Fruit fly (Drosophila melanogaster): Measurements from ENCODE around the gene CG42724.

The CG42724 gene

dm6 chr3R:6414439-6415344 lies 46.6 kb upstream of the CG42724 start (continued):
- no peak for TF ChIP-seq Nf-YC (tag; optimal IDR thresholded peaks at IDR 0.05)
- peak; percentile 22 for TF ChIP-seq BtbVII (GFP tag; optimal IDR thresholded peaks at IDR 0.05)
- TF ChIP-seq E2f2 (GFP tag; IDR thresholded peaks at IDR 0.05), result no peak
- TF ChIP-seq CG13123 (GFP tag; optimal IDR thresholded peaks at IDR 0.05), result no peak
- no peak for TF ChIP-seq CG7786 (GFP tag; optimal IDR thresholded peaks at IDR 0.05)
- peak; percentile 4; the same call in 1 of the 2 replicates for TF ChIP-seq sens-2 (GFP tag; IDR thresholded peaks at IDR 0.05)
- no peak for TF ChIP-seq da (GFP tag; optimal IDR thresholded peaks at IDR 0.05)
- TF ChIP-seq bcd (GFP tag; optimal IDR thresholded peaks at IDR 0.05), result peak; percentile 21
- TF ChIP-seq bbx (GFP tag; IDR thresholded peaks at IDR 0.05; ENCODE audit: partially characterized antibody), result no peak
- TF ChIP-seq tgo (GFP tag; IDR thresholded peaks at IDR 0.05), result peak; percentile 16; the same call in 1 of the 3 replicates
- peak; percentile 32 for TF ChIP-seq Oli (tag; optimal IDR thresholded peaks at IDR 0.05)
- TF ChIP-seq CG16779 (GFP tag; IDR thresholded peaks at IDR 0.05), result no peak
- peak; percentile 2 for TF ChIP-seq CG14710 (tag; optimal IDR thresholded peaks at IDR 0.05)
- TF ChIP-seq CG18262 (tag; optimal IDR thresholded peaks at IDR 0.05), result peak; percentile 45
- no peak for TF ChIP-seq CG18011 (GFP tag; optimal IDR thresholded peaks at IDR 0.05)
- TF ChIP-seq CG6654 (GFP tag; optimal IDR thresholded peaks at IDR 0.05), result no peak
- peak; percentile 99 for TF ChIP-seq CG3407 (GFP tag; optimal IDR thresholded peaks at IDR 0.05)
- TF ChIP-seq Bteb2 (GFP tag; optimal IDR thresholded peaks at IDR 0.05), result no peak
- peak; percentile 61 for TF ChIP-seq sd (tag; optimal IDR thresholded peaks at IDR 0.05)
- TF ChIP-seq CG12769 (tag; optimal IDR thresholded peaks at IDR 0.05), result peak; percentile 90
- TF ChIP-seq fd64A (GFP tag; optimal IDR thresholded peaks at IDR 0.05), result no peak
- peak; percentile 7 for TF ChIP-seq CG2120 (GFP tag; optimal IDR thresholded peaks at IDR 0.05)
- TF ChIP-seq NC2α (GFP tag; optimal IDR thresholded peaks at IDR 0.05), result no peak
- no peak for TF ChIP-seq CG6175 (GFP tag; IDR thresholded peaks at IDR 0.05)
- peak; percentile 48 for TF ChIP-seq CG17359 (tag; optimal IDR thresholded peaks at IDR 0.05)
- no peak for TF ChIP-seq stc (GFP tag; IDR thresholded peaks at IDR 0.05)
- no peak for TF ChIP-seq MTF-1 (GFP tag; optimal IDR thresholded peaks at IDR 0.05; ENCODE audit: borderline replicate concordance)
- no peak for TF ChIP-seq Rfx (GFP tag; IDR thresholded peaks at IDR 0.05)
- peak; percentile 76 for TF ChIP-seq CG7556 (GFP tag; optimal IDR thresholded peaks at IDR 0.05)
- peak; percentile 39 for TF ChIP-seq CG4424 (GFP tag; optimal IDR thresholded peaks at IDR 0.05)
- no peak for TF ChIP-seq CG12744 (GFP tag; optimal IDR thresholded peaks at IDR 0.05)
- peak; percentile 1 for TF ChIP-seq CG8359 (GFP tag; optimal IDR thresholded peaks at IDR 0.05; ENCODE audit: borderline replicate concordance)
- peak; percentile 52 for TF ChIP-seq nmo (GFP tag; optimal IDR thresholded peaks at IDR 0.05)
- TF ChIP-seq chif (GFP tag; optimal IDR thresholded peaks at IDR 0.05), result no peak
- TF ChIP-seq CG32772 (GFP tag; IDR thresholded peaks at IDR 0.05), result 0 out of 2 replicates have a peak, but pooled peaks have one; percentile 14
- TF ChIP-seq CG17385 (GFP tag; optimal IDR thresholded peaks at IDR 0.05), result peak; percentile 55
- no peak for TF ChIP-seq Usf (GFP tag; optimal IDR thresholded peaks at IDR 0.05)
- TF ChIP-seq cg (GFP tag; optimal IDR thresholded peaks at IDR 0.05), result no peak
- TF ChIP-seq gsb-n (tag; optimal IDR thresholded peaks at IDR 0.05), result peak; percentile 40
- TF ChIP-seq gsb (GFP tag; IDR thresholded peaks at IDR 0.05), result no peak
- TF ChIP-seq CG8388 (GFP tag; optimal IDR thresholded peaks at IDR 0.05), result peak; percentile 21
- 0 out of 2 replicates have a peak, but pooled peaks have one; percentile 13 for TF ChIP-seq ssp (GFP tag; IDR thresholded peaks at IDR 0.05)
- TF ChIP-seq sim (GFP tag; IDR thresholded peaks at IDR 0.05), result no peak
- no peak for TF ChIP-seq CG17829 (tag; optimal IDR thresholded peaks at IDR 0.05)
- peak; percentile 21 for TF ChIP-seq Ssrp (tag; optimal IDR thresholded peaks at IDR 0.05)
- TF ChIP-seq CG4730 (GFP tag; IDR thresholded peaks at IDR 0.05), result no peak
- TF ChIP-seq Nf-YA (GFP tag; IDR thresholded peaks at IDR 0.05), result no peak
- TF ChIP-seq lmd (GFP tag; IDR thresholded peaks at IDR 0.05), result 0 out of 2 replicates have a peak, but pooled peaks have one; percentile 33
- TF ChIP-seq stwl (tag; optimal IDR thresholded peaks at IDR 0.05), result no peak
